Fruit fly (Drosophila melanogaster) whole organism, embryonic: ENCODE data around the gene vkg.
A peak's percentile ranks its signal among the peaks of the same experiment; 100 is the strongest.

Experiments used
- Blimp-1 ChIP-seq: fragments of 200-800 bp; sonication (Bioruptor generic); optimal IDR thresholded peaks from 3 replicates; lab custom pipeline; 2018; ENCODE audit warnings: missing biosample characterization, missing genetic modification characterization, mild to moderate bottlenecking, moderate library complexity, missing genetic modification reagents
- CG10565 ChIP-seq: fragments of 200-800 bp; sonication (Bioruptor generic); optimal IDR thresholded peaks from 3 replicates; lab custom pipeline; 2016; ENCODE audit warnings: missing biosample characterization, mild to moderate bottlenecking, missing genetic modification characterization
- CG14014 ChIP-seq: fragments of 200-800 bp; sonication (Bioruptor generic); IDR thresholded peaks from 2 replicates; pipeline ENCODE4 v1.3.6; 2022; ENCODE audit warnings: missing biosample characterization, missing genetic modification characterization
- CG1602 ChIP-seq: fragments of 200-800 bp; sonication (Bioruptor generic); optimal IDR thresholded peaks from 3 replicates; lab custom pipeline; 2016; ENCODE audit warnings: missing biosample characterization, missing genetic modification characterization
- CG1647 ChIP-seq: fragments of 200-800 bp; sonication (Bioruptor generic); optimal IDR thresholded peaks from 3 replicates; lab custom pipeline; 2016; ENCODE audit warnings: missing biosample characterization, missing genetic modification characterization
- CG17612 ChIP-seq: fragments of 200-800 bp; sonication (Bioruptor generic); IDR thresholded peaks from 2 replicates; pipeline ENCODE4 v1.3.6; 2022; ENCODE audit warnings: missing biosample characterization, missing genetic modification characterization
- CG3163 ChIP-seq: fragments of 200-800 bp; sonication (Bioruptor generic); optimal IDR thresholded peaks from 3 replicates; lab custom pipeline; 2016; ENCODE audit warnings: missing biosample characterization, missing genetic modification characterization
- CG32772 ChIP-seq: fragments of 200-800 bp; sonication (Bioruptor generic); IDR thresholded peaks from 2 replicates; pipeline ENCODE4 v1.3.6; 2022; ENCODE audit warnings: missing biosample characterization, missing genetic modification characterization
- CG34376 ChIP-seq: fragments of 200-800 bp; sonication (Bioruptor generic); optimal IDR thresholded peaks from 2 replicates; lab custom pipeline; 2018; ENCODE audit warnings: missing biosample characterization, mild to moderate bottlenecking, missing genetic modification characterization
- CG4854 ChIP-seq: fragments of 200-800 bp; sonication (Bioruptor generic); optimal IDR thresholded peaks from 2 replicates; lab custom pipeline; 2016; ENCODE audit warnings: missing biosample characterization, missing genetic modification characterization, inconsistent platforms
- CG5953 ChIP-seq: fragments of 200-800 bp; sonication (Bioruptor generic); IDR thresholded peaks from 2 replicates; pipeline ENCODE4 v1.3.6; 2022; ENCODE audit warnings: missing biosample characterization, missing genetic modification characterization
- CG7745 ChIP-seq: fragments of 200-800 bp; sonication (Bioruptor generic); optimal IDR thresholded peaks from 2 replicates; lab custom pipeline; 2018; ENCODE audit warnings: missing biosample characterization, mild to moderate bottlenecking, missing genetic modification characterization, moderate library complexity
- CTCF ChIP-seq: fragments of 200-800 bp; sonication (Bioruptor generic); optimal IDR thresholded peaks from 2 replicates; lab custom pipeline; 2017; ENCODE audit warnings: missing biosample characterization, mild to moderate bottlenecking, missing genetic modification characterization, moderate library complexity
- Dad ChIP-seq: fragments of 200-800 bp; sonication (Bioruptor generic); optimal IDR thresholded peaks from 3 replicates; lab custom pipeline; 2016; ENCODE audit warnings: missing biosample characterization, missing genetic modification characterization
- HHEX ChIP-seq: fragments of 200-800 bp; sonication (Bioruptor generic); optimal IDR thresholded peaks from 3 replicates; lab custom pipeline; 2017; ENCODE audit warnings: missing biosample characterization, mild to moderate bottlenecking, missing genetic modification characterization, missing genetic modification reagents
- PHDP ChIP-seq: fragments of 200-800 bp; sonication (Bioruptor generic); optimal IDR thresholded peaks from 3 replicates; lab custom pipeline; 2018; ENCODE audit warnings: missing biosample characterization, mild to moderate bottlenecking, missing genetic modification characterization, moderate library complexity
- Ravus ChIP-seq: fragments of 200-800 bp; sonication (Bioruptor generic); IDR thresholded peaks from 2 replicates; pipeline ENCODE4 v1.3.6; 2022; ENCODE audit warnings: missing biosample characterization, missing genetic modification characterization
- Vsx1 ChIP-seq: fragments of 200-800 bp; sonication (Bioruptor generic); optimal IDR thresholded peaks from 2 replicates; lab custom pipeline; 2017; ENCODE audit warnings: missing biosample characterization, mild to moderate bottlenecking, missing genetic modification characterization, missing genetic modification reagents
- ato ChIP-seq: fragments of 200-800 bp; sonication (Bioruptor generic); IDR thresholded peaks from 2 replicates; pipeline ENCODE4 v1.3.6; 2022; ENCODE audit warnings: missing biosample characterization, missing genetic modification characterization; ENCODE audit not compliant: partially characterized antibody
- bowl ChIP-seq: fragments of 200-800 bp; sonication (Bioruptor generic); IDR thresholded peaks from 2 replicates; pipeline ENCODE4 v1.3.6; 2022; ENCODE audit warnings: missing biosample characterization, missing genetic modification characterization
- chinmo ChIP-seq: fragments of 200-800 bp; sonication (Bioruptor generic); IDR thresholded peaks from 4 replicates; pipeline ENCODE4 v1.3.6; 2022; ENCODE audit warnings: missing biosample characterization, missing genetic modification characterization; ENCODE audit not compliant: partially characterized antibody
- cwo ChIP-seq: fragments of 200-800 bp; sonication (Bioruptor generic); optimal IDR thresholded peaks from 3 replicates; lab custom pipeline; 2017; ENCODE audit warnings: missing biosample characterization, missing genetic modification characterization, mild to moderate bottlenecking, moderate library complexity, missing genetic modification reagents
- en ChIP-seq: fragments of 200-800 bp; sonication (Bioruptor generic); optimal IDR thresholded peaks from 2 replicates; lab custom pipeline; 2016; ENCODE audit warnings: missing biosample characterization, missing genetic modification characterization
- eve ChIP-seq, 2 experiments: fragments of >200 bp; optimal IDR thresholded peaks; 2 replicates each; lab custom pipeline; 2017; ENCODE audit warnings: missing biosample characterization in 2 of 2, missing genetic modification characterization in 2 of 2
- exex ChIP-seq: fragments of 200-800 bp; sonication (Bioruptor generic); optimal IDR thresholded peaks from 4 replicates; lab custom pipeline; 2018; ENCODE audit warnings: missing biosample characterization, mild to moderate bottlenecking, missing genetic modification characterization, moderate library complexity
- gcm ChIP-seq: fragments of 200-800 bp; sonication (Bioruptor generic); optimal IDR thresholded peaks from 2 replicates; lab custom pipeline; 2019; ENCODE audit warnings: missing biosample characterization, mild to moderate bottlenecking, missing genetic modification characterization, moderate library complexity
- sd ChIP-seq: fragments of 200-800 bp; sonication (Bioruptor generic); optimal IDR thresholded peaks from 3 replicates; lab custom pipeline; 2018; ENCODE audit warnings: missing biosample characterization, mild to moderate bottlenecking, missing genetic modification characterization, moderate library complexity
- sens-2 ChIP-seq: fragments of 200-800 bp; sonication (Bioruptor generic); IDR thresholded peaks from 2 replicates; pipeline ENCODE4 v1.3.6; 2022; ENCODE audit warnings: missing biosample characterization, missing genetic modification characterization
- slbo ChIP-seq: fragments of 200-800 bp; sonication (Bioruptor generic); IDR thresholded peaks from 2 replicates; pipeline ENCODE4 v1.3.6; 2022; ENCODE audit warnings: missing biosample characterization, missing genetic modification characterization
- sug ChIP-seq: fragments of 200-800 bp; optimal IDR thresholded peaks from 2 replicates; lab custom pipeline; 2019; ENCODE audit warnings: missing biosample characterization, mild to moderate bottlenecking, missing genetic modification characterization, moderate library complexity
- tll ChIP-seq, 2 experiments: fragments of 200-800 bp in 1 of 2; fragments of >200 bp in 1 of 2; sonication (Bioruptor generic) in 1 of 2; optimal IDR thresholded peaks; 2 replicates each; lab custom pipeline; 2017 to 2019; ENCODE audit warnings: missing biosample characterization in 2 of 2, missing genetic modification characterization in 2 of 2, mild to moderate bottlenecking in 1 of 2, moderate library complexity in 1 of 2
- vvl ChIP-seq: fragments of 200-800 bp; sonication (Bioruptor generic); IDR thresholded peaks from 2 replicates; pipeline ENCODE4 v1.3.6; 2022; ENCODE audit warnings: missing biosample characterization, missing genetic modification characterization
- zen ChIP-seq: fragments of 200-800 bp; sonication (Bioruptor generic); optimal IDR thresholded peaks from 3 replicates; lab custom pipeline; 2018; ENCODE audit warnings: missing biosample characterization, mild to moderate bottlenecking, missing genetic modification characterization, moderate library complexity

Gene vkg

dm6 chr2L:4997401-4998259 lies 30.4 kb downstream of the vkg start (continued):
- TF ChIP-seq CG7745 (tag; lab: Kevin White, UChicago) (peak; percentile 88), en (GFP tag; lab: Kevin White, UChicago) (peak; percentile 99), Dad (GFP tag; lab: Kevin White, UChicago) (peak; percentile 99), gcm (GFP tag; lab: Kevin White, UChicago) (peak; percentile 99), CG17612 (GFP tag; lab: Robert Waterston, UW) (peak; percentile 98), CG1602 (peak; percentile 100), CG14014 (peak; percentile 99), bowl (peak; percentile 98)

- peak; percentile 71 for TF ChIP-seq Blimp-1
- peak in 1 of 2 experiments; percentile 69 for TF ChIP-seq eve (GFP tag; optimal IDR thresholded peaks at IDR 0.05; lab: Kevin White, UChicago)
- TF ChIP-seq vvl (GFP tag; lab: Robert Waterston, UW), result peak; percentile 51; the same call in 1 of the 2 replicates
- no peak for TF ChIP-seq CG1647
- 0 out of 2 replicates have a peak, but pooled peaks have one; percentile 9 for TF ChIP-seq ato (GFP tag; lab: Robert Waterston, UW)
Observed at dm6 chr2L:4996283-4996922, 31.6 kb downstream of the vkg start.

- peak; percentile 2 for TF ChIP-seq HHEX
- no peak for TF ChIP-seq slbo (GFP tag; lab: Robert Waterston, UW)
- TF ChIP-seq exex (tag; lab: Kevin White, UChicago), result peak; percentile 98
- TF ChIP-seq cwo (GFP tag; lab: Kevin White, UChicago), result peak; percentile 27
- TF ChIP-seq zen (tag; lab: Kevin White, UChicago), result peak; percentile 92
- peak; percentile 36 for TF ChIP-seq CG34376 (GFP tag; lab: Kevin White, UChicago)
- TF ChIP-seq sug (tag; lab: Kevin White, UChicago), result peak; percentile 67
- TF ChIP-seq CG5953 (GFP tag; lab: Robert Waterston, UW), result no peak
- peak in 1 of 2 experiments; percentile 27 for TF ChIP-seq tll (GFP tag; optimal IDR thresholded peaks at IDR 0.05; lab: Kevin White, UChicago)
- TF ChIP-seq Ravus (GFP tag; lab: Robert Waterston, UW), result no peak
- TF ChIP-seq Vsx1 (GFP tag; lab: Kevin White, UChicago), result peak; percentile 71
- TF ChIP-seq sd (tag; lab: Kevin White, UChicago), result peak; percentile 20
- TF ChIP-seq sens-2 (GFP tag; lab: Robert Waterston, UW), result peak; percentile 55; the same call in 1 of the 2 replicates
- no peak for TF ChIP-seq CTCF (GFP tag; lab: Kevin White, UChicago)
- TF ChIP-seq CG10565 (GFP tag; lab: Kevin White, UChicago), result no peak
- TF ChIP-seq chinmo (GFP tag; lab: Robert Waterston, UW), result no peak
- no peak for TF ChIP-seq CG4854
- peak; percentile 4 for TF ChIP-seq PHDP (tag; lab: Kevin White, UChicago)
- TF ChIP-seq CG32772 (GFP tag; lab: Robert Waterston, UW), result no peak
- no peak for TF ChIP-seq CG3163 (GFP tag; lab: Kevin White, UChicago)
Observed at dm6 chr2L:4995837-4996136, 32.2 kb downstream of the vkg start.
